Worm (Caenorhabditis elegans) whole organism, L2 larva: ENCODE results near the gene K10C2.2.
A peak's percentile ranks its signal among the peaks of the same experiment; 100 is the strongest.

Experiments
- F13H6.1 ChIP-seq: sonication (generic microtip); optimal IDR thresholded peaks from 2 replicates; lab custom pipeline; 2016; ENCODE audit warnings: missing genetic modification characterization, missing compliant biosample characterization
- R02D3.7 ChIP-seq: fragments of 150-350 bp; optimal IDR thresholded peaks from 2 replicates; lab custom pipeline; 2014; ENCODE audit warnings: missing biosample characterization, missing genetic modification characterization
- Y55F3AM.14 ChIP-seq: fragments of 200-800 bp; sonication (Bioruptor generic); optimal IDR thresholded peaks from 2 replicates; lab custom pipeline; 2018; ENCODE audit warnings: mild to moderate bottlenecking, missing genetic modification characterization, missing compliant biosample characterization
- ZK546.5 ChIP-seq: sonication (generic microtip); optimal IDR thresholded peaks from 2 replicates; lab custom pipeline; 2017; ENCODE audit warnings: missing biosample characterization, missing genetic modification characterization
- alr-1 ChIP-seq: fragments of 150-350 bp; optimal IDR thresholded peaks from 2 replicates; lab custom pipeline; 2014; ENCODE audit warnings: missing biosample characterization, missing genetic modification characterization
- aly-2 ChIP-seq: fragments of 150-350 bp; optimal IDR thresholded peaks from 2 replicates; lab custom pipeline; 2014; ENCODE audit warnings: missing biosample characterization, missing genetic modification characterization
- ama-1 ChIP-seq: fragments of 150-350 bp; optimal IDR thresholded peaks from 2 replicates; lab custom pipeline; 2018; ENCODE audit warnings: inconsistent platforms
- blmp-1 ChIP-seq: sonication (generic microtip); optimal IDR thresholded peaks from 2 replicates; lab custom pipeline; 2017; ENCODE audit warnings: missing genetic modification characterization, mild to moderate bottlenecking, missing compliant biosample characterization, antibody characterized with exemption, moderate library complexity; ENCODE audit not compliant: insufficient read depth
- ceh-16 ChIP-seq: fragments of 150-350 bp; optimal IDR thresholded peaks from 2 replicates; lab custom pipeline; 2014; ENCODE audit warnings: missing biosample characterization, missing genetic modification characterization
- ceh-82 ChIP-seq: fragments of 150-350 bp; optimal IDR thresholded peaks from 2 replicates; lab custom pipeline; 2014; ENCODE audit warnings: missing biosample characterization, missing genetic modification characterization
- crh-2 ChIP-seq: sonication (generic microtip); optimal IDR thresholded peaks from 2 replicates; lab custom pipeline; 2017; ENCODE audit warnings: missing biosample characterization, missing genetic modification characterization
- dmd-4 ChIP-seq: sonication (generic microtip); optimal IDR thresholded peaks from 2 replicates; lab custom pipeline; 2017; ENCODE audit warnings: missing biosample characterization, missing genetic modification characterization
- egl-27 ChIP-seq: sonication (generic microtip); optimal IDR thresholded peaks from 3 replicates; lab custom pipeline; 2017; ENCODE audit warnings: missing biosample characterization, missing genetic modification reagents, missing genetic modification characterization
- elt-1 ChIP-seq: fragments of 150-350 bp; optimal IDR thresholded peaks from 2 replicates; lab custom pipeline; 2014; ENCODE audit warnings: missing biosample characterization, missing genetic modification characterization
- elt-3 ChIP-seq: sonication (generic microtip); optimal IDR thresholded peaks from 2 replicates; lab custom pipeline; 2017; ENCODE audit warnings: missing biosample characterization, missing genetic modification characterization
- fos-1 ChIP-seq: fragments of 150-350 bp; optimal IDR thresholded peaks from 2 replicates; lab custom pipeline; 2014; ENCODE audit warnings: missing biosample characterization, missing genetic modification characterization
- gmeb-1 ChIP-seq: fragments of 150-350 bp; optimal IDR thresholded peaks from 2 replicates; lab custom pipeline; 2014; ENCODE audit warnings: missing biosample characterization, missing genetic modification characterization
- lin-13 ChIP-seq: fragments of 150-350 bp; optimal IDR thresholded peaks from 2 replicates; lab custom pipeline; 2014; ENCODE audit warnings: missing biosample characterization, missing genetic modification reagents, missing genetic modification characterization
- lin-39 ChIP-seq: fragments of 150-350 bp; optimal IDR thresholded peaks from 2 replicates; lab custom pipeline; 2014; ENCODE audit warnings: missing biosample characterization, missing genetic modification reagents, missing genetic modification characterization
- lsy-2 ChIP-seq, 2 experiments: fragments of 150-350 bp in 1 of 2; sonication (generic microtip) in 1 of 2; optimal IDR thresholded peaks; 2 replicates each; lab custom pipeline; 2014 to 2017; ENCODE audit warnings: missing biosample characterization in 2 of 2, missing genetic modification characterization in 2 of 2
- mab-5 ChIP-seq: fragments of 150-350 bp; optimal IDR thresholded peaks from 2 replicates; lab custom pipeline; 2014; ENCODE audit warnings: missing biosample characterization, missing genetic modification characterization
- mbf-1 ChIP-seq: sonication (generic microtip); optimal IDR thresholded peaks from 2 replicates; lab custom pipeline; 2017; ENCODE audit warnings: missing biosample characterization, missing genetic modification characterization
- mdl-1 ChIP-seq, 2 experiments: fragments of 150-350 bp in 1 of 2; sonication (generic microtip) in 1 of 2; optimal IDR thresholded peaks; 2 replicates each; lab custom pipeline; 2017; ENCODE audit warnings: missing biosample characterization in 2 of 2, missing genetic modification characterization in 2 of 2
- nhr-10 ChIP-seq: sonication (generic microtip); optimal IDR thresholded peaks from 2 replicates; lab custom pipeline; 2017; ENCODE audit warnings: missing biosample characterization, missing genetic modification characterization
- nhr-11 ChIP-seq: fragments of 150-350 bp; optimal IDR thresholded peaks from 2 replicates; lab custom pipeline; 2014; ENCODE audit warnings: missing biosample characterization, missing genetic modification characterization
- nhr-12 ChIP-seq: fragments of 150-350 bp; optimal IDR thresholded peaks from 2 replicates; lab custom pipeline; 2014; ENCODE audit warnings: missing biosample characterization, missing genetic modification characterization
- nhr-129 ChIP-seq: fragments of 150-350 bp; optimal IDR thresholded peaks from 2 replicates; lab custom pipeline; 2014; ENCODE audit warnings: missing biosample characterization, missing genetic modification characterization
- nhr-23 ChIP-seq: fragments of 150-350 bp; optimal IDR thresholded peaks from 2 replicates; lab custom pipeline; 2014; ENCODE audit warnings: missing biosample characterization, missing genetic modification reagents, missing genetic modification characterization
- nhr-237 ChIP-seq: fragments of 150-350 bp; optimal IDR thresholded peaks from 2 replicates; lab custom pipeline; 2014; ENCODE audit warnings: missing biosample characterization, missing genetic modification characterization
- nhr-25 ChIP-seq: fragments of 150-350 bp; sonication (generic microtip); optimal IDR thresholded peaks from 3 replicates; lab custom pipeline; 2014; ENCODE audit warnings: missing biosample characterization, missing genetic modification characterization
- nhr-6 ChIP-seq: fragments of 150-350 bp; optimal IDR thresholded peaks from 2 replicates; lab custom pipeline; 2014; ENCODE audit warnings: missing biosample characterization, missing genetic modification characterization
- peb-1 ChIP-seq: fragments of 150-350 bp; optimal IDR thresholded peaks from 2 replicates; lab custom pipeline; 2014; ENCODE audit warnings: missing biosample characterization, missing genetic modification characterization
- sem-4 ChIP-seq: fragments of 150-350 bp; optimal IDR thresholded peaks from 2 replicates; lab custom pipeline; 2014; ENCODE audit warnings: missing biosample characterization, missing genetic modification reagents, missing genetic modification characterization
- skn-1 ChIP-seq: sonication (generic microtip); optimal IDR thresholded peaks from 2 replicates; lab custom pipeline; 2017; ENCODE audit warnings: missing biosample characterization, missing genetic modification characterization
- sma-3 ChIP-seq: sonication (generic microtip); optimal IDR thresholded peaks from 2 replicates; lab custom pipeline; 2016; ENCODE audit warnings: missing genetic modification reagents, missing genetic modification characterization, missing compliant biosample characterization
- sma-9 ChIP-seq, 2 experiments: fragments of 150-350 bp in 1 of 2; sonication (generic microtip) in 1 of 2; optimal IDR thresholded peaks; 2 replicates each; lab custom pipeline; 2014 to 2016; ENCODE audit warnings: missing genetic modification characterization in 2 of 2, mild to moderate bottlenecking in 1 of 2, missing biosample characterization in 1 of 2, missing compliant biosample characterization in 1 of 2, missing genetic modification reagents in 1 of 2, moderate library complexity in 1 of 2
- snpc-4 ChIP-seq: fragments of 150-350 bp; optimal IDR thresholded peaks from 2 replicates; lab custom pipeline; 2014; ENCODE audit warnings: missing biosample characterization, missing genetic modification characterization
- unc-39 ChIP-seq: fragments of 150-350 bp; optimal IDR thresholded peaks from 2 replicates; lab custom pipeline; 2014; ENCODE audit warnings: missing biosample characterization, missing genetic modification characterization
- unc-55 ChIP-seq: fragments of 150-350 bp; sonication (generic microtip); optimal IDR thresholded peaks from 3 replicates; lab custom pipeline; 2014; ENCODE audit warnings: missing biosample characterization, missing genetic modification reagents, missing genetic modification characterization
- ztf-1 ChIP-seq: fragments of 200-800 bp; sonication (Bioruptor generic); conservative IDR thresholded peaks from 2 replicates; pipeline ENCODE4 v1.3.6; 2022; ENCODE audit warnings: missing genetic modification characterization, missing compliant biosample characterization
- ztf-11 ChIP-seq: sonication (generic microtip); optimal IDR thresholded peaks from 2 replicates; lab custom pipeline; 2017; ENCODE audit warnings: missing biosample characterization, missing genetic modification characterization
- ztf-4 ChIP-seq: fragments of 150-350 bp; optimal IDR thresholded peaks from 2 replicates; lab custom pipeline; 2014; ENCODE audit warnings: missing biosample characterization, missing genetic modification characterization

K10C2.2 gene

DNA sequence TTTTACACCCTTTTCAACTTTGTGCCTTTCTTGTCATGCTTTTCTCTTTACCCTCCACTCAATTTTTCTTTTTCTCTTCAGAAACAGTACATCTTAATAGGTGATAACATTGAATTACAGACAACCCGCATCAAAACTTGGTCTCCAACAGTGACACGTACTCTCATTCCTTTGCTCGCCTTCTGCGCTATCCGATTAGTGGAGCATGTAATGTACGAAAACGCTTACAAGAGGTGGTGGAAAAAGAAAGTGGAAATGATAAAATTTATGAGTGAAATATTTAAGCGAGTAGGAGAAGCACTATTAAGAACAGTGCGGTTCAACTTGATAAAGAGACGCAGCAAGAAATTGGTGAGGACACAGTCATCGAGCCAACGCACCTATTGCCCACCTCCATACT is 23.0 kb upstream of the K10C2.2 start, which contains the start of gene pept-1 (continued):
- peak; percentile 63 for TF ChIP-seq F13H6.1 (tag; lab: Kevin White, UChicago)
- TF ChIP-seq sma-3 = no peak
- TF ChIP-seq Y55F3AM.14 (GFP tag; lab: Kevin White, UChicago) = no peak
- no peak for TF ChIP-seq nhr-25 (tag; lab: Kevin White, UChicago)
- no peak for TF ChIP-seq sem-4 (tag; lab: Kevin White, UChicago)
- no peak for TF ChIP-seq ztf-11 (tag; lab: Kevin White, UChicago)

DNA sequence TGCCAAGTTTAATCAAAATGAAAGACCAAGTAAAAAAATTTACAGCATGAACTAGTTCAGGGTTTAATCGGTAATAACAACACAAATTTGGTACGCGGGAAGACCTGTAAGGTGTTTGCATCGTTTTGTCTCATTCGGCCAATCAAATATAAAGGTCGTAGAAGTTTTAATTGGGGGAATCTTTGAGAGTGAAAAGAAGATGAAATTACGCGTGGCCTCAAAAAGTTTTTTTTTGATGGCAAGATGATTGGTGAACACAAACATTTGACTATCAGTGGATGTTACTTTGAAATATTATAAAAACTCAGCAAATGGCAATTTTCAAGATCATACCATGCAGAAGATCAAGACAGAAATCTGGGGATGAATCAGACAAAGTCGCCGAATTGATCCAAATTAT is 21.6 kb upstream of the K10C2.2 start, which contains the start of gene nas-33:
TSS of gene nas-33 (minus strand) at position 101 of the 400 bp plus-strand sequence.
- no peak for TF ChIP-seq elt-1
- no peak for TF ChIP-seq ztf-11 (tag; lab: Kevin White, UChicago)
- no peak for TF ChIP-seq Y55F3AM.14 (GFP tag; lab: Kevin White, UChicago)
- TF ChIP-seq sma-3 = no peak
- no peak for TF ChIP-seq ceh-82 (tag; lab: Kevin White, UChicago)
- no peak for TF ChIP-seq lin-39
- no peak for TF ChIP-seq dmd-4 (tag; lab: Kevin White, UChicago)
- no peak for TF ChIP-seq ztf-1 (GFP tag; lab: Robert Waterston, UW)
- no peak for TF ChIP-seq mab-5 (tag; lab: Kevin White, UChicago)
- TF ChIP-seq nhr-6 (tag; lab: Kevin White, UChicago) = no peak
- no peak for TF ChIP-seq ZK546.5
- TF ChIP-seq nhr-11 (tag; lab: Kevin White, UChicago) = no peak
- TF ChIP-seq elt-3 (tag; lab: Kevin White, UChicago) = no peak
- TF ChIP-seq nhr-12 = no peak
- no peak for TF ChIP-seq alr-1 (tag; lab: Kevin White, UChicago)
- TF ChIP-seq blmp-1 (tag; lab: Kevin White, UChicago) = no peak
- no peak for TF ChIP-seq gmeb-1 (tag; lab: Kevin White, UChicago)
- TF ChIP-seq lsy-2 (tag; optimal IDR thresholded peaks at IDR 0.05; lab: Kevin White, UChicago) = no peak

DNA sequence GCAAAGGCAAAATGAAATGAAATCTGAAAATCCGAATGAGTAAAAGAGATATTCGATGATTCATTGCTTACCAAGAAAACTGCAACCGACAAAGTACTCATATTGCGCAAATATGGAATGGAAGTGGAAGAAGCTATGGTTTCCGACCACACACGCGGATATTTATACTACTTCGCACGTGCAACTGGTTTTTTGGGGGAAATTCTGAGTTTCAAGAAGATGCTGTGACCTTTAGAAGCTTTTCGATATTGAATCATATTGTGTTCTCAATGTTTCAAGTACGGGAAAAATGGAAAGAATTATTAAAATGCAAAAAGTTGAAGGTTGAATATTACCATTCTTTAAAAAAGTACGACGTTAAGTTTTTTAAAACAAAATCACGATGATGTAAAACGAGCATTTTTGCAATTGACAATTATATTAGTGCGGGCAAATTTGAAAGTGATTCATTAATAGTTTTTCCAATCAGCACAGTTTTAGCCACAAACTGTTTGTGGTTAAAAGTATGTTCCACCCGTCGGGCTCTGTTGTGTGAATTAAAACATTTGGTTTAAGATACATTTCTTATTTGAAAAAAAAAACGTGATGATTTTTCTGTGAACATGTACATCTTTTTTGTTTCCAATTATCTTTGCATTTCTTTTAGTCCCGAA is 17.4 kb upstream of the K10C2.2 start, which contains the start of the genes grl-6 and K10C2.6:
TSS of gene grl-6 (minus strand) at position 101 of the 653 bp plus-strand sequence.
TSS of gene K10C2.6 (plus strand) at position 603 of the 653 bp plus-strand sequence.
- TF ChIP-seq sem-4 (tag; lab: Kevin White, UChicago) (no peak), mbf-1 (no peak), egl-27 (tag; lab: Kevin White, UChicago) (no peak), ztf-11 (tag; lab: Kevin White, UChicago) (no peak), elt-1 (no peak), nhr-129 (tag; lab: Kevin White, UChicago) (no peak), alr-1 (tag; lab: Kevin White, UChicago) (no peak), snpc-4 (no peak), nhr-10 (tag; lab: Kevin White, UChicago) (no peak), R02D3.7 (tag; lab: Kevin White, UChicago) (no peak), nhr-6 (tag; lab: Kevin White, UChicago) (no peak)

DNA sequence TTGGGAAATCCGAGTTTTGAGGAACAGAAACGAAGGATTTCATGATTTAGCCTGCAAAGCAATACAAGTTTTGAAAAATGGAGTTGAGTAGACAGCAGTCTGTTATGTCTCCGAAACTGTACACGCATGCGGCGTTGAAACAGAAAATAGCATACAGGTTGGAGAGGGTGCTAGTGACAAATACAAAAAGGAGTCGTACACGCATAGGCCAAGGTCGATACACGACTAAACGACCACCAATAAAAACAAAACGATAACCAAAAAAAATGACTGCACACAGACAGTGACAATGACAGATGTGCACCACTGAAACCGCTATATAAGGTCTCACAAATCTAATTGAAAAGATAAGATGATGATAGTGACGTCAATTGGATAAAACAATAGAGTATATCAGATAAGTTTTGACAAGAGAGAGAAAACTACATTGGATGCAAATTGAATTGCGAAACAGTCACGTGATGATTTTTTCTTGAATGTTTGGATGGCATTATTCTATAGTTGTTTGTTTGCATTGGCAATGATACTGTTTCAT is 15.3 kb upstream of the K10C2.2 start, which contains the start of gene fah-1:
TSS of gene fah-1 (minus strand) at position 51 of the 535 bp plus-strand sequence.
- TF ChIP-seq mbf-1 (no peak), aly-2 (tag; lab: Kevin White, UChicago) (no peak), peb-1 (tag; lab: Kevin White, UChicago) (no peak), ama-1 (lab: Kevin White, UChicago) (no peak), fos-1 (peak; percentile 43), alr-1 (tag; lab: Kevin White, UChicago) (no peak), ztf-4 (tag; lab: Kevin White, UChicago) (peak; percentile 38), nhr-11 (tag; lab: Kevin White, UChicago) (no peak), nhr-23 (tag; lab: Kevin White, UChicago) (no peak), unc-55 (GFP tag; lab: Kevin White, UChicago) (no peak), nhr-12 (no peak), crh-2 (peak; percentile 51), ceh-16 (tag; lab: Kevin White, UChicago) (no peak), egl-27 (tag; lab: Kevin White, UChicago) (peak; percentile 56), nhr-10 (tag; lab: Kevin White, UChicago) (no peak), snpc-4 (no peak), lin-13 (no peak), lin-39 (no peak), dmd-4 (tag; lab: Kevin White, UChicago) (no peak), F13H6.1 (tag; lab: Kevin White, UChicago) (peak; percentile 32), mab-5 (tag; lab: Kevin White, UChicago) (no peak), ZK546.5 (no peak), skn-1 (tag; lab: Kevin White, UChicago) (no peak), nhr-25 (tag; lab: Kevin White, UChicago) (peak; percentile 75), Y55F3AM.14 (GFP tag; lab: Kevin White, UChicago) (peak; percentile 54), nhr-6 (tag; lab: Kevin White, UChicago) (peak; percentile 33), unc-39 (tag; lab: Kevin White, UChicago) (no peak), nhr-237 (tag; lab: Kevin White, UChicago) (no peak), sma-9 (GFP tag; optimal IDR thresholded peaks at IDR 0.05; lab: Kevin White, UChicago) (peak; percentile 86), sma-9 (tag; optimal IDR thresholded peaks at IDR 0.05; lab: Kevin White, UChicago) (no peak), mdl-1 (tag; optimal IDR thresholded peaks at IDR 0.05; lab: Kevin White, UChicago) (peak in 1 of 2 experiments; percentile 33), ztf-11 (tag; lab: Kevin White, UChicago) (no peak), blmp-1 (tag; lab: Kevin White, UChicago) (peak; percentile 34)
